Worm (Caenorhabditis elegans): Measurements from ENCODE around the gene pigt-1.

The pigt-1 gene

DNA sequence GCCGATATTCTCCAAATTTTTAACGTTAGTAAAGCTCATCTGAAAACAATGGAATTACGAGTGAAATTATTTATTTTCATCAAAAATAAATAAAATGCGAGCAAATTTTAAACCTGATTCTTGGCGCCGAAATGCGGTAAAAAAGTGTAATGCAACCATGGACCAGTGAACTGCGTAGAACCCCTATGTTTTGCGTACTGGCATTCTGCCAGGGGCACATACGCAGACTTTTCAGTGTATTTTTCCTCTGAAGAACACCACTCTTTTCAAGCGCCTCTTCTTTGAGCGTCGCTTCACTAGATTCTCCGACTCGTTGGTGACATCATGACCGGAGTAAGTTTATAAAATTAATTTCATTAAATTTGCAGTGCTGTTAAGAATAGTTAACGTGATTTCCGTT lies 6.9 kb upstream of the pigt-1 start, which contains the start of the genes ctf-4 and eef-1G (continued):
- no peak for TF ChIP-seq unc-62 (GFP tag; optimal IDR thresholded peaks at IDR 0.05)
- peak; percentile 97 to 99 for TF ChIP-seq lin-35 (GFP tag; optimal IDR thresholded peaks at IDR 0.05)
- peak; percentile 95 for TF ChIP-seq swsn-7 (tag; optimal IDR thresholded peaks at IDR 0.05)
- TF ChIP-seq fkh-8 (tag; optimal IDR thresholded peaks at IDR 0.05) = peak; percentile 97
- TF ChIP-seq elt-3 (tag; optimal IDR thresholded peaks at IDR 0.05) = peak in 4 of 6 experiments; percentile 30 to 96 (median 94)
- peak; percentile 98 for TF ChIP-seq C16A3.4 (tag; optimal IDR thresholded peaks at IDR 0.05)
- peak; percentile 88 to 98 (median 94) for TF ChIP-seq ceh-82 (tag; optimal IDR thresholded peaks at IDR 0.05)
- peak; percentile 98 for TF ChIP-seq mep-1 (tag; optimal IDR thresholded peaks at IDR 0.05)
- TF ChIP-seq zag-1 (tag; optimal IDR thresholded peaks at IDR 0.05) = peak; percentile 46
- TF ChIP-seq jun-1 (tag; optimal IDR thresholded peaks at IDR 0.05) = peak; percentile 91
- TF ChIP-seq xbp-1 (tag; optimal IDR thresholded peaks at IDR 0.05) = peak; percentile 96
- peak; percentile 95 for TF ChIP-seq dsc-1 (tag; optimal IDR thresholded peaks at IDR 0.05)
- no peak for TF ChIP-seq hlh-17 (GFP tag; optimal IDR thresholded peaks at IDR 0.05; ENCODE audit: borderline replicate concordance)
- peak; percentile 86 for TF ChIP-seq mab-9 (GFP tag; IDR thresholded peaks at IDR 0.05)
- TF ChIP-seq aly-2 (tag; optimal IDR thresholded peaks at IDR 0.05) = peak; percentile 70
- TF ChIP-seq sptf-1 (tag; optimal IDR thresholded peaks at IDR 0.05) = no peak
- TF ChIP-seq lin-15B (tag; optimal IDR thresholded peaks at IDR 0.05) = peak; percentile 92
- no peak for TF ChIP-seq snpc-4 (tag; optimal IDR thresholded peaks at IDR 0.05)
- peak; percentile 74 for TF ChIP-seq vab-15 (tag; optimal IDR thresholded peaks at IDR 0.05)
- TF ChIP-seq nhr-47 (tag; optimal IDR thresholded peaks at IDR 0.05) = peak; percentile 96
- TF ChIP-seq pqm-1 (tag; optimal IDR thresholded peaks at IDR 0.05) = no peak
- no peak for TF ChIP-seq ceh-90 (tag; optimal IDR thresholded peaks at IDR 0.05)
- peak; percentile 68 for TF ChIP-seq F16B12.6 (tag; optimal IDR thresholded peaks at IDR 0.05)
- TF ChIP-seq mef-2 (tag; optimal IDR thresholded peaks at IDR 0.05) = peak; percentile 48
- peak; percentile 82 for TF ChIP-seq lin-39 (tag; optimal IDR thresholded peaks at IDR 0.05)
- TF ChIP-seq irx-1 (tag; optimal IDR thresholded peaks at IDR 0.05) = peak; percentile 90
- no peak for TF ChIP-seq ets-5 (GFP tag; IDR thresholded peaks at IDR 0.05)
- TF ChIP-seq nhr-28 (tag; optimal IDR thresholded peaks at IDR 0.05) = no peak
- TF ChIP-seq nhr-19 (GFP tag; conservative IDR thresholded peaks at IDR 0.05) = peak; percentile 99
- no peak for TF ChIP-seq hlh-4 (tag; optimal IDR thresholded peaks at IDR 0.05)
- peak; percentile 96 for TF ChIP-seq nhr-90 (tag; optimal IDR thresholded peaks at IDR 0.05; ENCODE audit: poor library complexity)
- peak; percentile 67 for TF ChIP-seq fkh-4 (tag; optimal IDR thresholded peaks at IDR 0.05; ENCODE audit: borderline replicate concordance)
- TF ChIP-seq ztf-4 (tag; optimal IDR thresholded peaks at IDR 0.05) = peak; percentile 93
- TF ChIP-seq C04F5.9 (tag; optimal IDR thresholded peaks at IDR 0.05) = peak; percentile 53
- no peak for TF ChIP-seq ceh-63 (GFP tag; optimal IDR thresholded peaks at IDR 0.05)
- TF ChIP-seq nhr-20 (tag; optimal IDR thresholded peaks at IDR 0.05) = peak; percentile 99
- TF ChIP-seq C34B4.2 (tag; optimal IDR thresholded peaks at IDR 0.05) = no peak
- TF ChIP-seq efl-3 (GFP tag; optimal IDR thresholded peaks at IDR 0.05) = no peak
- peak; percentile 95 for TF ChIP-seq lin-13 (GFP tag; optimal IDR thresholded peaks at IDR 0.05)
- peak; percentile 99 for TF ChIP-seq unc-130 (tag; optimal IDR thresholded peaks at IDR 0.05)
- peak; percentile 93 for TF ChIP-seq fos-1 (tag; optimal IDR thresholded peaks at IDR 0.05)
- no peak for TF ChIP-seq Y116A8C.19 (tag; optimal IDR thresholded peaks at IDR 0.05; ENCODE audit: borderline replicate concordance)
- TF ChIP-seq mdl-1 (tag; optimal IDR thresholded peaks at IDR 0.05) = peak in 1 of 2 experiments; percentile 93
- TF ChIP-seq lsy-2 (tag; optimal IDR thresholded peaks at IDR 0.05) = peak; percentile 94 to 97
- TF ChIP-seq skn-1 (tag; optimal IDR thresholded peaks at IDR 0.05) = peak; percentile 96
- TF ChIP-seq ama-1 (optimal IDR thresholded peaks at IDR 0.05) = peak; percentile 51
- TF ChIP-seq nhr-237 (tag; optimal IDR thresholded peaks at IDR 0.05) = peak; percentile 89
- TF ChIP-seq nhr-85 (tag) = peak; percentile 98
- peak; percentile 85 for TF ChIP-seq ceh-88 (GFP tag; IDR thresholded peaks at IDR 0.05)
- peak; percentile 98 for TF ChIP-seq snu-23 (GFP tag; optimal IDR thresholded peaks at IDR 0.05)
- no peak for TF ChIP-seq alr-1 (tag; optimal IDR thresholded peaks at IDR 0.05; ENCODE audit: borderline replicate concordance)
- no peak for TF ChIP-seq ces-1 (GFP tag; optimal IDR thresholded peaks at IDR 0.05)
- peak; percentile 92 for TF ChIP-seq elt-2 (tag; optimal IDR thresholded peaks at IDR 0.05)
- peak in 1 of 2 experiments; percentile 34 for TF ChIP-seq egl-27 (tag; optimal IDR thresholded peaks at IDR 0.05)

Measured in whole organism, L1 larva.